Worm (Caenorhabditis elegans) whole organism, L3 larva: ENCODE measurements around the gene fbxa-65.

Experiments used
- ceh-28 ChIP-seq: fragments of 150-350 bp; optimal IDR thresholded peaks from 2 replicates; lab custom pipeline; 2014; ENCODE audit warnings: missing biosample characterization, missing genetic modification reagents, missing genetic modification characterization
- ceh-82 ChIP-seq: fragments of 150-350 bp; optimal IDR thresholded peaks from 2 replicates; lab custom pipeline; 2014; ENCODE audit warnings: missing biosample characterization, missing genetic modification characterization
- ceh-9 ChIP-seq: sonication (generic microtip); optimal IDR thresholded peaks from 2 replicates; lab custom pipeline; 2018; ENCODE audit warnings: missing biosample characterization, missing genetic modification characterization
- egl-27 ChIP-seq: sonication (generic microtip); optimal IDR thresholded peaks from 4 replicates; lab custom pipeline; 2017; ENCODE audit warnings: missing biosample characterization, missing genetic modification reagents, missing genetic modification characterization
- elt-3 ChIP-seq, 3 experiments: fragments of 150-350 bp in 1 of 3; sonication (generic microtip) in 2 of 3; optimal IDR thresholded peaks; 2 replicates in 2 of 3; 4 replicates in 1 of 3; lab custom pipeline; 2014 to 2017; ENCODE audit warnings: missing biosample characterization in 3 of 3, missing genetic modification characterization in 3 of 3
- lin-15B ChIP-seq: fragments of 150-350 bp; optimal IDR thresholded peaks from 2 replicates; lab custom pipeline; 2014; ENCODE audit warnings: missing biosample characterization, missing genetic modification characterization
- lin-39 ChIP-seq: fragments of 150-350 bp; optimal IDR thresholded peaks from 2 replicates; lab custom pipeline; 2018; ENCODE audit warnings: missing biosample characterization, missing genetic modification reagents, missing genetic modification characterization
- mdl-1 ChIP-seq: fragments of 150-350 bp; optimal IDR thresholded peaks from 2 replicates; lab custom pipeline; 2014; ENCODE audit warnings: missing biosample characterization, missing genetic modification characterization
- nhr-12 ChIP-seq: fragments of 150-350 bp; optimal IDR thresholded peaks from 2 replicates; lab custom pipeline; 2014; ENCODE audit warnings: missing biosample characterization, missing genetic modification characterization
- nhr-237 ChIP-seq: fragments of 150-350 bp; optimal IDR thresholded peaks from 2 replicates; lab custom pipeline; 2014; ENCODE audit warnings: missing biosample characterization, missing genetic modification characterization
- snpc-4 ChIP-seq: fragments of 150-350 bp; optimal IDR thresholded peaks from 2 replicates; lab custom pipeline; 2014; ENCODE audit warnings: missing biosample characterization, missing genetic modification characterization
- unc-62 ChIP-seq: fragments of 150-350 bp; sonication (generic microtip); optimal IDR thresholded peaks from 4 replicates; lab custom pipeline; 2014; ENCODE audit warnings: missing biosample characterization, missing genetic modification reagents, missing genetic modification characterization

ce11 chrV:3346434-3347019 lies at the start of gene fbxa-65:
- TF ChIP-seq egl-27 (tag; lab: Kevin White, UChicago), result no peak
- TF ChIP-seq ceh-9 (tag; lab: Kevin White, UChicago), result no peak
- TF ChIP-seq unc-62 (GFP tag; lab: Kevin White, UChicago), result no peak
- no peak for TF ChIP-seq lin-15B
- no peak for TF ChIP-seq elt-3 (tag; optimal IDR thresholded peaks at IDR 0.05; lab: Kevin White, UChicago)
- no peak for TF ChIP-seq snpc-4 (tag; lab: Kevin White, UChicago)
- no peak for TF ChIP-seq lin-39
- TF ChIP-seq nhr-237 (tag; lab: Kevin White, UChicago), result no peak
- TF ChIP-seq ceh-28 (tag; lab: Kevin White, UChicago), result no peak
- no peak for TF ChIP-seq mdl-1
- TF ChIP-seq ceh-82, result no peak
- no peak for TF ChIP-seq nhr-12 (tag; lab: Kevin White, UChicago)
